Worm (Caenorhabditis elegans): Measurements from ENCODE around the gene sym-1.
A peak's percentile ranks its signal among the peaks of the same experiment; 100 is the strongest.

Gene sym-1

ce11 chrX:14549709-14550199, 31.7 kb upstream of the sym-1 start, which contains the start of gene ram-5:
ram-5 (plus strand) TSS chrX:14550149.
- no peak for TF ChIP-seq C08G9.2 (tag; optimal IDR thresholded peaks at IDR 0.05)
- no peak for TF ChIP-seq odd-2 (tag; optimal IDR thresholded peaks at IDR 0.05)
- TF ChIP-seq nhr-11 (tag; optimal IDR thresholded peaks at IDR 0.05): no peak
- TF ChIP-seq elt-4 (tag; optimal IDR thresholded peaks at IDR 0.05): no peak
- no peak for TF ChIP-seq pha-2 (tag; optimal IDR thresholded peaks at IDR 0.05)
- TF ChIP-seq hlh-6 (tag; optimal IDR thresholded peaks at IDR 0.05): no peak
- no peak for TF ChIP-seq nhr-232 (tag; optimal IDR thresholded peaks at IDR 0.05)
- no peak for TF ChIP-seq pat-9 (tag; optimal IDR thresholded peaks at IDR 0.05)
- TF ChIP-seq K02D7.2 (tag; optimal IDR thresholded peaks at IDR 0.05): no peak

- no peak for TF ChIP-seq ceh-19 (GFP tag; optimal IDR thresholded peaks at IDR 0.05)
- TF ChIP-seq ceh-9 (tag; optimal IDR thresholded peaks at IDR 0.05): no peak
- no peak for TF ChIP-seq dve-1 (tag; optimal IDR thresholded peaks at IDR 0.05)
- no peak for TF ChIP-seq ceh-18 (tag; optimal IDR thresholded peaks at IDR 0.05)
Observed at ce11 chrX:14556403-14556802, 25.0 kb upstream of the sym-1 start.

- no peak for TF ChIP-seq pqm-1 (tag; optimal IDR thresholded peaks at IDR 0.05)
- TF ChIP-seq pha-4 (tag; optimal IDR thresholded peaks at IDR 0.05): no peak
- peak; percentile 52 for TF ChIP-seq hlh-6 (tag; optimal IDR thresholded peaks at IDR 0.05)
- TF ChIP-seq Y22D7AL.16 (tag; optimal IDR thresholded peaks at IDR 0.05): no peak
- TF ChIP-seq K02D7.2 (tag; optimal IDR thresholded peaks at IDR 0.05): no peak
- TF ChIP-seq pha-2 (tag; optimal IDR thresholded peaks at IDR 0.05): no peak
- TF ChIP-seq ztf-16 (tag; optimal IDR thresholded peaks at IDR 0.05): no peak
- TF ChIP-seq dmd-4 (tag; optimal IDR thresholded peaks at IDR 0.05; ENCODE audit: borderline replicate concordance): no peak
- peak; percentile 8 for TF ChIP-seq ceh-34 (tag; optimal IDR thresholded peaks at IDR 0.05)
- peak; percentile 45 for TF ChIP-seq nfya-1 (tag; optimal IDR thresholded peaks at IDR 0.05)
- TF ChIP-seq npax-4 (tag; optimal IDR thresholded peaks at IDR 0.05): no peak
- no peak for TF ChIP-seq ceh-45 (GFP tag; IDR thresholded peaks at IDR 0.05)
- no peak for TF ChIP-seq K09A11.1 (tag; optimal IDR thresholded peaks at IDR 0.05; ENCODE audit: insufficient read depth)
- peak; percentile 53 for TF ChIP-seq tbx-2 (tag; optimal IDR thresholded peaks at IDR 0.05)
- TF ChIP-seq ceh-18 (tag; optimal IDR thresholded peaks at IDR 0.05): peak; percentile 82
- peak; percentile 42 for TF ChIP-seq unc-42 (tag; optimal IDR thresholded peaks at IDR 0.05)
- TF ChIP-seq ceh-19 (GFP tag; optimal IDR thresholded peaks at IDR 0.05): no peak
- TF ChIP-seq syd-9 (tag; optimal IDR thresholded peaks at IDR 0.05): peak; percentile 49
- TF ChIP-seq hlh-8 (tag; optimal IDR thresholded peaks at IDR 0.05): no peak
- TF ChIP-seq ref-2 (tag; optimal IDR thresholded peaks at IDR 0.05): peak; percentile 48
- TF ChIP-seq odd-2 (tag; optimal IDR thresholded peaks at IDR 0.05): no peak
- TF ChIP-seq ceh-14 (tag; optimal IDR thresholded peaks at IDR 0.05): peak; percentile 4
- TF ChIP-seq ceh-31 (tag; optimal IDR thresholded peaks at IDR 0.05): peak; percentile 45
- TF ChIP-seq ceh-2 (tag; optimal IDR thresholded peaks at IDR 0.05): no peak
- TF ChIP-seq unc-86 (tag; optimal IDR thresholded peaks at IDR 0.05): no peak
- TF ChIP-seq ceh-48 (tag; optimal IDR thresholded peaks at IDR 0.05): peak; percentile 32
- peak; percentile 66 for TF ChIP-seq unc-55 (GFP tag; optimal IDR thresholded peaks at IDR 0.05)
- no peak for TF ChIP-seq ceh-30 (tag; optimal IDR thresholded peaks at IDR 0.05)
- no peak for TF ChIP-seq eyg-1 (tag; optimal IDR thresholded peaks at IDR 0.05)
- peak; percentile 31 for TF ChIP-seq F13H6.1 (tag; optimal IDR thresholded peaks at IDR 0.05)
- TF ChIP-seq fax-1 (tag; optimal IDR thresholded peaks at IDR 0.05): no peak
- TF ChIP-seq pag-3 (tag; optimal IDR thresholded peaks at IDR 0.05; ENCODE audit: borderline replicate concordance): no peak
- no peak for TF ChIP-seq hlh-15 (tag; optimal IDR thresholded peaks at IDR 0.05)
Observed at ce11 chrX:14557352-14557935, 24.0 kb upstream of the sym-1 start.

Measured in whole organism, late embryonic.